Fruit fly (Drosophila melanogaster) whole organism: ENCODE measurements around the gene CG14546.

Experiments used
- CG8478 ChIP-seq: fragments of >200 bp; optimal IDR thresholded peaks from 2 replicates; lab custom pipeline; 2018; ENCODE audit warnings: inconsistent platforms
- Dll ChIP-seq: fragments of >200 bp; optimal IDR thresholded peaks from 2 replicates; lab custom pipeline; 2017
- EcR ChIP-seq, 2 experiments: fragments of >200 bp; optimal IDR thresholded peaks; 2 replicates each; lab custom pipeline; 2017; ENCODE audit warnings: missing biosample characterization in 2 of 2, missing genetic modification characterization in 2 of 2, missing genetic modification reagents in 2 of 2
- pan ChIP-seq: fragments of >200 bp; optimal IDR thresholded peaks from 2 replicates; lab custom pipeline; 2017
- psq ChIP-seq: fragments of >200 bp; optimal IDR thresholded peaks from 2 replicates; lab custom pipeline; 2017
- usp ChIP-seq: fragments of >200 bp; optimal IDR thresholded peaks from 2 replicates; lab custom pipeline; 2017; ENCODE audit warnings: missing biosample characterization, missing genetic modification characterization, mixed read lengths

CG14546 gene

dm6 chr3R:25922534-25922933 is at the start of gene CG14546:
CG14546 (minus strand) TSS chr3R:25922634.
- no peak for TF ChIP-seq CG8478
- no peak for TF ChIP-seq Dll (lab: Kevin White, UChicago)
- TF ChIP-seq EcR (GFP tag; optimal IDR thresholded peaks at IDR 0.05; lab: Kevin White, UChicago) = no peak
- TF ChIP-seq usp (GFP tag; lab: Kevin White, UChicago) = no peak
- TF ChIP-seq psq (lab: Kevin White, UChicago) = no peak
- TF ChIP-seq pan (lab: Kevin White, UChicago) = no peak

- TF ChIP-seq CG8478 = no peak
- TF ChIP-seq EcR (GFP tag; optimal IDR thresholded peaks at IDR 0.05; lab: Kevin White, UChicago) = no peak
- TF ChIP-seq psq (lab: Kevin White, UChicago) = no peak
- TF ChIP-seq Dll (lab: Kevin White, UChicago) = no peak
- no peak for TF ChIP-seq pan (lab: Kevin White, UChicago)
- no peak for TF ChIP-seq usp (GFP tag; lab: Kevin White, UChicago)
Observed at dm6 chr3R:25969780-25970179, 47.3 kb upstream of the CG14546 start, which contains the start of gene fid. fid (plus strand) TSS chr3R:25970080.

dm6 chr3R:25968915-25969314 is 46.5 kb upstream of the CG14546 start:
- TF ChIP-seq pan (lab: Kevin White, UChicago) (no peak), psq (lab: Kevin White, UChicago) (no peak), EcR (GFP tag; optimal IDR thresholded peaks at IDR 0.05; lab: Kevin White, UChicago) (no peak), CG8478 (no peak), Dll (lab: Kevin White, UChicago) (no peak), usp (GFP tag; lab: Kevin White, UChicago) (no peak)

- no peak for TF ChIP-seq Dll (lab: Kevin White, UChicago)
- TF ChIP-seq psq (lab: Kevin White, UChicago) = no peak
- no peak for TF ChIP-seq CG8478
- TF ChIP-seq usp (GFP tag; lab: Kevin White, UChicago) = no peak
- no peak for TF ChIP-seq EcR (GFP tag; optimal IDR thresholded peaks at IDR 0.05; lab: Kevin White, UChicago)
- no peak for TF ChIP-seq pan (lab: Kevin White, UChicago)
Observed at dm6 chr3R:25968486-25968885, 46.1 kb upstream of the CG14546 start.

- TF ChIP-seq Dll (lab: Kevin White, UChicago) (no peak), psq (lab: Kevin White, UChicago) (no peak), EcR (GFP tag; optimal IDR thresholded peaks at IDR 0.05; lab: Kevin White, UChicago) (no peak), CG8478 (no peak), usp (GFP tag; lab: Kevin White, UChicago) (no peak), pan (lab: Kevin White, UChicago) (no peak)
Observed at dm6 chr3R:25966944-25967343, 44.5 kb upstream of the CG14546 start.

dm6 chr3R:25961694-25962093 is 39.3 kb upstream of the CG14546 start, which contains the start of gene boss:
boss (plus strand) TSS chr3R:25961994.
- TF ChIP-seq psq (lab: Kevin White, UChicago) (no peak), pan (lab: Kevin White, UChicago) (no peak), EcR (GFP tag; optimal IDR thresholded peaks at IDR 0.05; lab: Kevin White, UChicago) (no peak), Dll (lab: Kevin White, UChicago) (no peak), usp (GFP tag; lab: Kevin White, UChicago) (no peak), CG8478 (no peak)

dm6 chr3R:25958979-25959378 is 36.5 kb upstream of the CG14546 start, which contains the start of gene CG14540:
CG14540 (plus strand) TSS chr3R:25959279.
- no peak for TF ChIP-seq psq (lab: Kevin White, UChicago)
- TF ChIP-seq pan (lab: Kevin White, UChicago) = no peak
- no peak for TF ChIP-seq Dll (lab: Kevin White, UChicago)
- TF ChIP-seq CG8478 = no peak
- no peak for TF ChIP-seq usp (GFP tag; lab: Kevin White, UChicago)
- no peak for TF ChIP-seq EcR (GFP tag; optimal IDR thresholded peaks at IDR 0.05; lab: Kevin White, UChicago)

- no peak for TF ChIP-seq EcR (GFP tag; optimal IDR thresholded peaks at IDR 0.05; lab: Kevin White, UChicago)
- TF ChIP-seq psq (lab: Kevin White, UChicago) = no peak
- no peak for TF ChIP-seq Dll (lab: Kevin White, UChicago)
- no peak for TF ChIP-seq usp (GFP tag; lab: Kevin White, UChicago)
- TF ChIP-seq CG8478 = no peak
- TF ChIP-seq pan (lab: Kevin White, UChicago) = no peak
Observed at dm6 chr3R:25956092-25956491, 33.7 kb upstream of the CG14546 start, which contains the start of gene CCAP-R. CCAP-R (minus strand) TSS chr3R:25956270.

dm6 chr3R:25941310-25941709 is 18.9 kb upstream of the CG14546 start:
- no peak for TF ChIP-seq pan (lab: Kevin White, UChicago)
- TF ChIP-seq Dll (lab: Kevin White, UChicago) = no peak
- TF ChIP-seq EcR (GFP tag; optimal IDR thresholded peaks at IDR 0.05; lab: Kevin White, UChicago) = no peak
- no peak for TF ChIP-seq psq (lab: Kevin White, UChicago)
- no peak for TF ChIP-seq usp (GFP tag; lab: Kevin White, UChicago)
- TF ChIP-seq CG8478 = no peak

dm6 chr3R:25919912-25920311 is 2.5 kb downstream of the CG14546 start:
- no peak for TF ChIP-seq pan (lab: Kevin White, UChicago)
- TF ChIP-seq Dll (lab: Kevin White, UChicago) = no peak
- TF ChIP-seq psq (lab: Kevin White, UChicago) = no peak
- no peak for TF ChIP-seq EcR (GFP tag; optimal IDR thresholded peaks at IDR 0.05; lab: Kevin White, UChicago)
- no peak for TF ChIP-seq usp (GFP tag; lab: Kevin White, UChicago)
- TF ChIP-seq CG8478 = no peak

- TF ChIP-seq psq (lab: Kevin White, UChicago) (no peak), Dll (lab: Kevin White, UChicago) (no peak), EcR (GFP tag; optimal IDR thresholded peaks at IDR 0.05; lab: Kevin White, UChicago) (no peak), CG8478 (no peak), usp (GFP tag; lab: Kevin White, UChicago) (no peak), pan (lab: Kevin White, UChicago) (no peak)
Observed at dm6 chr3R:25906722-25907121, 15.7 kb downstream of the CG14546 start, which contains the start of gene kumpel. kumpel (plus strand) TSS chr3R:25907022.

- TF ChIP-seq Dll (lab: Kevin White, UChicago) (no peak), CG8478 (no peak), EcR (GFP tag; optimal IDR thresholded peaks at IDR 0.05; lab: Kevin White, UChicago) (no peak), usp (GFP tag; lab: Kevin White, UChicago) (no peak), psq (lab: Kevin White, UChicago) (no peak), pan (lab: Kevin White, UChicago) (no peak)
Observed at dm6 chr3R:25902343-25902742, 20.1 kb downstream of the CG14546 start, which contains the start of gene CG31089. CG31089 (plus strand) TSS chr3R:25902643.
